Worm (Caenorhabditis elegans) whole organism, L4 larva: Measurements from ENCODE around the gene imb-2.

ENCODE experiments used
- ZK546.5 ChIP-seq, 2 experiments: sonication (generic microtip); optimal IDR thresholded peaks; 2 replicates each; lab custom pipeline; 2017; ENCODE audit warnings: missing biosample characterization in 2 of 2, missing genetic modification characterization in 2 of 2
- aly-2 ChIP-seq: sonication (generic microtip); optimal IDR thresholded peaks from 2 replicates; lab custom pipeline; 2018; ENCODE audit warnings: missing biosample characterization, missing genetic modification characterization
- ama-1 ChIP-seq: fragments of 150-350 bp; optimal IDR thresholded peaks from 2 replicates; lab custom pipeline; 2014; ENCODE audit warnings: inconsistent platforms, mixed read lengths
- fos-1 ChIP-seq: fragments of 150-350 bp; optimal IDR thresholded peaks from 2 replicates; lab custom pipeline; 2014; ENCODE audit warnings: missing biosample characterization, missing genetic modification characterization
- hlh-30 ChIP-seq: sonication (generic microtip); optimal IDR thresholded peaks from 2 replicates; lab custom pipeline; 2017; ENCODE audit warnings: antibody characterized with exemption, mild to moderate bottlenecking, missing genetic modification characterization, missing compliant biosample characterization; ENCODE audit not compliant: insufficient read depth
- mes-2 ChIP-seq: sonication (generic microtip); optimal IDR thresholded peaks from 2 replicates; lab custom pipeline; 2016; ENCODE audit warnings: missing genotype, mild to moderate bottlenecking, missing genetic modification characterization, missing compliant biosample characterization; ENCODE audit not compliant: poor library complexity, severe bottlenecking
- nhr-25 ChIP-seq: sonication (generic microtip); optimal IDR thresholded peaks from 2 replicates; lab custom pipeline; 2017; ENCODE audit warnings: missing genetic modification characterization, mild to moderate bottlenecking, missing compliant biosample characterization, antibody characterized with exemption, moderate library complexity, borderline replicate concordance; ENCODE audit not compliant: insufficient read depth
- unc-39 ChIP-seq: sonication (generic microtip); optimal IDR thresholded peaks from 2 replicates; lab custom pipeline; 2017; ENCODE audit warnings: missing biosample characterization, missing genetic modification characterization
- zfp-2 ChIP-seq: sonication (generic microtip); optimal IDR thresholded peaks from 2 replicates; lab custom pipeline; 2016; ENCODE audit warnings: mild to moderate bottlenecking, missing genetic modification characterization, missing compliant biosample characterization

ce11 chrII:14406117-14406935, 40.8 kb downstream of the imb-2 start:
- TF ChIP-seq ZK546.5 (tag; optimal IDR thresholded peaks at IDR 0.05; lab: Kevin White, UChicago) (no peak), ama-1 (lab: Kevin White, UChicago) (no peak), nhr-25 (tag; lab: Kevin White, UChicago) (no peak), aly-2 (no peak), unc-39 (tag; lab: Kevin White, UChicago) (no peak), hlh-30 (tag; lab: Kevin White, UChicago) (no peak), zfp-2 (tag; lab: Kevin White, UChicago) (no peak), mes-2 (tag; lab: Kevin White, UChicago) (no peak), fos-1 (tag; lab: Kevin White, UChicago) (no peak)
